Fruit fly (Drosophila melanogaster): ENCODE results near the gene Vti1a.
A peak's percentile ranks its signal among the peaks of the same experiment; 100 is the strongest.

- TF ChIP-seq dsf (GFP tag; optimal IDR thresholded peaks at IDR 0.05; ENCODE audit: borderline replicate concordance) (no peak), Abd-B (GFP tag; optimal IDR thresholded peaks at IDR 0.05) (no peak), Sp1 (GFP tag; optimal IDR thresholded peaks at IDR 0.05) (peak; percentile 82), Dfd (GFP tag; optimal IDR thresholded peaks at IDR 0.05) (no peak), Hr78 (GFP tag; optimal IDR thresholded peaks at IDR 0.05) (no peak), fru (GFP tag; optimal IDR thresholded peaks at IDR 0.05) (peak; percentile 87), h (GFP tag; optimal IDR thresholded peaks at IDR 0.05) (peak; percentile 89), sage (GFP tag; optimal IDR thresholded peaks at IDR 0.05) (peak; percentile 70), dl (GFP tag; optimal IDR thresholded peaks at IDR 0.05; ENCODE audit: insufficient read depth in 1 of 2, partially characterized antibody in 2 of 2) (no peak), woc (GFP tag; optimal IDR thresholded peaks at IDR 0.05) (peak; percentile 64), GATAd (GFP tag; optimal IDR thresholded peaks at IDR 0.05) (no peak), pan (optimal IDR thresholded peaks at IDR 0.05) (no peak), br (GFP tag; optimal IDR thresholded peaks at IDR 0.05) (peak; percentile 83), dmrt93B (GFP tag; optimal IDR thresholded peaks at IDR 0.05) (peak; percentile 62)
Observed at dm6 chr3L:725527-726191, 32.9 kb upstream of the Vti1a start.
